Worm (Caenorhabditis elegans) whole organism, L4/young adult: ENCODE data around the gene clec-208.

Experiments
- W03F9.2 ChIP-seq: fragments of 150-350 bp; optimal IDR thresholded peaks from 2 replicates; lab custom pipeline; 2014; ENCODE audit warnings: missing biosample characterization, missing genetic modification characterization
- dao-5 ChIP-seq: sonication (generic microtip); optimal IDR thresholded peaks from 2 replicates; lab custom pipeline; 2016; ENCODE audit warnings: missing genotype, missing genetic modification characterization, moderate library complexity, missing compliant biosample characterization
- him-1 ChIP-seq: sonication (generic microtip); optimal IDR thresholded peaks from 2 replicates; lab custom pipeline; 2016; ENCODE audit warnings: missing genotype, missing genetic modification reagents, missing genetic modification characterization, missing compliant biosample characterization

- TF ChIP-seq him-1 (no peak), dao-5 (tag; lab: Kevin White, UChicago) (no peak), W03F9.2 (tag; lab: Kevin White, UChicago) (no peak)
Measured at ce11 chrV:2053509-2053908, 44.2 kb upstream of the clec-208 start, which contains the start of gene comt-5.
